Worm (Caenorhabditis elegans): ENCODE results near the gene C36A4.10.

C36A4.10 gene

DNA sequence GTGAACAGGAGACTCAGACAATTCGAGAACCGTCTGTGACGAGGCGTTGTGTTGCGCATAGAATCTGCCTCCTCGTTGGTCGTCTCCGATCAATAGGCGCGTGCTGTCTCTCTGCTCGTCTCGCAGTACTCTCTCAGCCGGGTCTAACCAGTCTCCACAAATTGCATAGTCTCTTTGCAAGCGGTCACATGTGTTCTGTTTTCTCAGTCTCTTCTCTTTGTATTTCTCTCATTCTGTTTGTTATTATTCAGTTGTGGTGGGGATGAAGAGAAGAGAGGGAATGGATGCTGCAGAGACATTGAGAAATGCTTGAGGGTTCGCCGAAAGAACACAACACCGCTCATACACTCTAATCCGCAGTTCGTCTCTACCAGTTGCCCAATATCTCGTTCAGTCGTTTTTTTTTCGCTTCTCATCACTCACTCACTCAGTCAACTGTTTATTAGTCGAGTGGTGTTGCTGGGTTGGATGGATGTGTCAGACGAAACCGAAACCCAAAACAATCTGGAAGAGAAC is 29.8 kb downstream of the C36A4.10 start (continued):
- no peak for TF ChIP-seq R02D3.7 (tag; optimal IDR thresholded peaks at IDR 0.05)
- TF ChIP-seq fkh-10 (GFP tag; optimal IDR thresholded peaks at IDR 0.05), result peak; percentile 97
- TF ChIP-seq vab-7 (GFP tag; IDR thresholded peaks at IDR 0.05), result peak; percentile 65
- no peak for TF ChIP-seq ceh-82 (tag; optimal IDR thresholded peaks at IDR 0.05)
- TF ChIP-seq ceh-20 (GFP tag; IDR thresholded peaks at IDR 0.05), result peak; percentile 89
- peak; percentile 49 for TF ChIP-seq unc-130 (GFP tag; optimal IDR thresholded peaks at IDR 0.05)
- peak; percentile 61 for TF ChIP-seq sdz-12 (GFP tag; optimal IDR thresholded peaks at IDR 0.05)
- peak; percentile 81 for TF ChIP-seq ztf-7 (tag; optimal IDR thresholded peaks at IDR 0.05)
- peak; percentile 36 for TF ChIP-seq lin-1 (GFP tag; IDR thresholded peaks at IDR 0.05)
- peak; percentile 87 for TF ChIP-seq set-16 (GFP tag; IDR thresholded peaks at IDR 0.05)
- TF ChIP-seq daf-12 (tag; optimal IDR thresholded peaks at IDR 0.05), result no peak
- TF ChIP-seq saeg-2 (GFP tag; IDR thresholded peaks at IDR 0.05), result peak; percentile 82; the same call in 1 of the 2 replicates
- TF ChIP-seq lim-7 (GFP tag; IDR thresholded peaks at IDR 0.05), result 0 out of 2 replicates have a peak, but pooled peaks have one; percentile 12
- TF ChIP-seq daf-8 (GFP tag; IDR thresholded peaks at IDR 0.05), result no peak
- TF ChIP-seq F44E2.7 (GFP tag; IDR thresholded peaks at IDR 0.05), result no peak
- peak; percentile 50 for TF ChIP-seq ces-1 (GFP tag; optimal IDR thresholded peaks at IDR 0.05)
- peak; percentile 88 for TF ChIP-seq pha-4 (GFP tag; IDR thresholded peaks at IDR 0.05)
- TF ChIP-seq pha-4 (tag; optimal IDR thresholded peaks at IDR 0.05), result peak; percentile 14
- TF ChIP-seq T20F7.1 (GFP tag; optimal IDR thresholded peaks at IDR 0.05), result peak; percentile 73
- peak; percentile 26 for TF ChIP-seq skn-1 (tag; optimal IDR thresholded peaks at IDR 0.05)
- peak; percentile 99 to 100 for TF ChIP-seq mdl-1 (tag; optimal IDR thresholded peaks at IDR 0.05)
- peak; percentile 59 for TF ChIP-seq spr-3 (GFP tag; optimal IDR thresholded peaks at IDR 0.05)
- TF ChIP-seq ceh-44 (GFP tag; IDR thresholded peaks at IDR 0.05), result no peak
- peak; percentile 2 to 97 for TF ChIP-seq daf-16 (GFP tag; optimal IDR thresholded peaks at IDR 0.05)
- peak; percentile 98 for TF ChIP-seq daf-16 (tag; optimal IDR thresholded peaks at IDR 0.05)
- peak; percentile 93 for TF ChIP-seq T26A8.4 (GFP tag; IDR thresholded peaks at IDR 0.05)
- TF ChIP-seq hlh-11 (tag; optimal IDR thresholded peaks at IDR 0.05), result peak; percentile 99
- TF ChIP-seq ZK337.2 (GFP tag; IDR thresholded peaks at IDR 0.05), result peak; percentile 23; the same call in 1 of the 2 replicates
- no peak for TF ChIP-seq pqm-1 (tag; optimal IDR thresholded peaks at IDR 0.05)
- no peak for TF ChIP-seq F26F4.8 (GFP tag; conservative IDR thresholded peaks at IDR 0.05)
- TF ChIP-seq aly-2 (tag; optimal IDR thresholded peaks at IDR 0.05), result no peak
- TF ChIP-seq fos-1 (tag; optimal IDR thresholded peaks at IDR 0.05), result peak; percentile 32
- peak; percentile 90 for TF ChIP-seq ceh-28 (tag; optimal IDR thresholded peaks at IDR 0.05)
- peak; percentile 89 for TF ChIP-seq F37D6.2 (tag; optimal IDR thresholded peaks at IDR 0.05)
- peak; percentile 91 for TF ChIP-seq egl-43 (GFP tag; IDR thresholded peaks at IDR 0.05)
- TF ChIP-seq zfp-3 (GFP tag; conservative IDR thresholded peaks at IDR 0.05), result peak; percentile 74; the same call in 1 of the 2 replicates
- peak; percentile 19 for TF ChIP-seq gei-8 (GFP tag; optimal IDR thresholded peaks at IDR 0.05)
- peak; percentile 96 for TF ChIP-seq nhr-10 (tag; optimal IDR thresholded peaks at IDR 0.05)
- peak; percentile 70 for TF ChIP-seq mes-2 (tag; optimal IDR thresholded peaks at IDR 0.05; ENCODE audit: poor library complexity, severe bottlenecking)
- peak; percentile 100 for TF ChIP-seq aha-1 (tag)
- peak; percentile 91 for TF ChIP-seq tra-1 (GFP tag; IDR thresholded peaks at IDR 0.05)
- no peak for TF ChIP-seq F49E8.2 (tag; optimal IDR thresholded peaks at IDR 0.05; ENCODE audit: borderline replicate concordance)
- peak; percentile 53; the same call in 1 of the 2 replicates for TF ChIP-seq madf-9 (GFP tag; conservative IDR thresholded peaks at IDR 0.05)
- TF ChIP-seq lin-15B (tag; optimal IDR thresholded peaks at IDR 0.05), result no peak
- no peak for TF ChIP-seq snpc-4 (tag; optimal IDR thresholded peaks at IDR 0.05)
- peak; percentile 81 for TF ChIP-seq lin-13 (GFP tag; optimal IDR thresholded peaks at IDR 0.05)
- TF ChIP-seq dmd-9 (GFP tag; IDR thresholded peaks at IDR 0.05), result no peak
- peak; percentile 86 for TF ChIP-seq spr-1 (tag; optimal IDR thresholded peaks at IDR 0.05)
- TF ChIP-seq egl-27 (tag; optimal IDR thresholded peaks at IDR 0.05), result peak; percentile 37
- TF ChIP-seq ceh-32 (tag; optimal IDR thresholded peaks at IDR 0.05; ENCODE audit: poor library complexity), result peak; percentile 50
- TF ChIP-seq hlh-30 (tag; optimal IDR thresholded peaks at IDR 0.05; ENCODE audit: insufficient read depth), result peak; percentile 100
